Fruit fly (Drosophila melanogaster): Measurements from ENCODE around the gene frac.

dm6 chr3L:7539736-7540135 is 22.7 kb upstream of the frac start, which contains the start of gene CG16998:
- TF ChIP-seq CTCF (optimal IDR thresholded peaks at IDR 0.05) (no peak), CG8478 (optimal IDR thresholded peaks at IDR 0.05) (no peak)

Data from S2 (cell line).